Fruit fly (Drosophila melanogaster) whole organism: ENCODE data around the gene wds.

Experiments used
- Dll ChIP-seq: fragments of >200 bp; optimal IDR thresholded peaks from 2 replicates; lab custom pipeline; 2017
- pan ChIP-seq: fragments of >200 bp; optimal IDR thresholded peaks from 2 replicates; lab custom pipeline; 2017
- psq ChIP-seq: fragments of >200 bp; optimal IDR thresholded peaks from 2 replicates; lab custom pipeline; 2017

DNA sequence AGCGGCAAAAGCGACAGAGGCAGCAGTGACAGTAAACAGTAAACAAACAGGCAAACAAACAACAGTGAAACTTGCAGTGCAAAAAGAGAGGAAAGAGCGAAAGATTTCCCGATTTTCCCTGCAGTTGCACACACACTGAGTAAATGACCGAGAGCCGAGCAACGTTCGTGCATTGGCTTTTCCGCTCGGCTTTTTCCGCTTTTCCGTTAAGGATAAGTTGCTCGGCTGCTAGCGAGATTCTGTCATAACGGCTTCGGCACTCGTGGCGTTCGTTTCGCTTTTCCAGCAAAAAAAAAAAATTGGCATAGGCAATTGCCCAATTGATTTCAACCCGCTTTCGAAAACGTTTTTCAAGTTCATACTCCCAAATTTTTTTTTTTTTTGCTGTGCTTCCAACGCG, 31.9 kb upstream of the wds start:
- TF ChIP-seq pan (lab: Kevin White, UChicago) (no peak), psq (lab: Kevin White, UChicago) (no peak), Dll (lab: Kevin White, UChicago) (no peak)
